Worm (Caenorhabditis elegans): ENCODE results near the gene cest-5.2.

cest-5.2 gene

DNA sequence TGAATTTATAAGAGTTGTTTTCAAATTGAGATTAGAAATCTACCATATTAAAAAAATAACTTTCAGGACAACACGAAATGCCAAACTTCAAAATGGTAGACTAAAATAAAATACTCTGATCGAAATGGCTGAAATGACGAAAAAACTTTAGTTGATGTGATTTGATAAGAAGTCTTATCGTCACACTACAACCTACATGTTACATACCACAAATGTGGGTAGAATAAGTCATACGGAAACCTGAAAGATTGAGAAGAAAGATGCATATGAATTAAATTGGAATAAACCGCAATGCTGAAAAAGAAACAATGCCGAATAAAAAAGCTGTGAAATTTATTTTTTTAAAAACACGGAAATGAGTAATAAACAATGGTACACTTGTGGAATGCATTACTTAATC is 20.7 kb downstream of the cest-5.2 start:
- TF ChIP-seq nhr-80 (tag; optimal IDR thresholded peaks at IDR 0.05) (peak; percentile 6), ccch-3 (GFP tag; optimal IDR thresholded peaks at IDR 0.05) (no peak)

ce11 chrIV:6606587-6606986 is 21.1 kb downstream of the cest-5.2 start:
- no peak for TF ChIP-seq die-1 (tag; optimal IDR thresholded peaks at IDR 0.05)
- no peak for TF ChIP-seq cebp-1 (GFP tag; IDR thresholded peaks at IDR 0.05)
- TF ChIP-seq cebp-1 (tag; optimal IDR thresholded peaks at IDR 0.05), result peak; percentile 5

ce11 chrIV:6605863-6606262 is 21.9 kb downstream of the cest-5.2 start, which contains the start of gene nstp-2:
TSS of gene nstp-2 (minus strand) at chrIV:6606188.
- TF ChIP-seq unc-62 (GFP tag; optimal IDR thresholded peaks at IDR 0.05) (no peak), ceh-79 (tag; optimal IDR thresholded peaks at IDR 0.05) (no peak), B0019.2 (GFP tag; conservative IDR thresholded peaks at IDR 0.05) (no peak), tlf-1 (GFP tag; optimal IDR thresholded peaks at IDR 0.05) (no peak), F37B4.10 (GFP tag; IDR thresholded peaks at IDR 0.05) (no peak), nfya-2 (GFP tag; IDR thresholded peaks at IDR 0.05) (no peak), tbx-9 (tag; optimal IDR thresholded peaks at IDR 0.05; ENCODE audit: borderline replicate concordance) (no peak), F10E7.11 (tag; optimal IDR thresholded peaks at IDR 0.05) (no peak), die-1 (tag; optimal IDR thresholded peaks at IDR 0.05) (no peak), Y79H2A.3 (GFP tag; conservative IDR thresholded peaks at IDR 0.05) (no peak)

DNA sequence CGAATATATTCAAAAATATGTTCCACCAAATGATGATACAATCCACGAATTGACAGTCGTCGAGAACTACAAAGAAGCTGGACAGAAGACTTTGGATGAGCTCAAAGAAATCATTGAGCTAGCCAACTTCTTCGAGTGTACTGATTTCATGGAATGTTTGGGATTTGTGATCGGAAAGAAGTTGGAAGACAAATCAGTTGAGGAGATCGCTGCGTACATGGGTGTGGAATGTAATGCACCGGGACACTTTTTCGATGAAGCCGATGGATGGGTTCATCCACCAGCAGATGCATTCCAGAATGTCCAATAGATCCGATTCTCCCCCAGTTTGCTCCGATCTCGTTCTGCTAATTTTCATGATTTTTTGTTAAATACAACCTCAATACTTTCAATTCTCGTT is 24.2 kb downstream of the cest-5.2 start:
- TF ChIP-seq chd-7 (tag; optimal IDR thresholded peaks at IDR 0.05) (peak; percentile 8), F55B11.4 (tag; optimal IDR thresholded peaks at IDR 0.05; ENCODE audit: borderline replicate concordance, insufficient read depth) (no peak), egl-18 (GFP tag; IDR thresholded peaks at IDR 0.05) (no peak), lag-1 (GFP tag; IDR thresholded peaks at IDR 0.05) (no peak), repo-1 (tag; optimal IDR thresholded peaks at IDR 0.05) (peak; percentile 53)

ce11 chrIV:6602376-6602775 is 25.3 kb downstream of the cest-5.2 start, which contains the start of gene F15B10.3:
TSS of gene F15B10.3 (plus strand) at chrIV:6602676.
- no peak for TF ChIP-seq F39B2.1 (GFP tag; IDR thresholded peaks at IDR 0.05)
- TF ChIP-seq F10E7.11 (tag; optimal IDR thresholded peaks at IDR 0.05), result no peak
- no peak for TF ChIP-seq bed-1 (GFP tag; IDR thresholded peaks at IDR 0.05)
- TF ChIP-seq akir-1 (GFP tag; optimal IDR thresholded peaks at IDR 0.05), result no peak
- TF ChIP-seq somi-1 (GFP tag; optimal IDR thresholded peaks at IDR 0.05), result no peak
- no peak for TF ChIP-seq attf-3 (GFP tag; conservative IDR thresholded peaks at IDR 0.05)
- no peak for TF ChIP-seq cebp-1 (GFP tag; IDR thresholded peaks at IDR 0.05)
- TF ChIP-seq cebp-1 (tag; optimal IDR thresholded peaks at IDR 0.05), result no peak
- TF ChIP-seq attf-5 (GFP tag; optimal IDR thresholded peaks at IDR 0.05), result no peak
- no peak for TF ChIP-seq egl-18 (GFP tag; IDR thresholded peaks at IDR 0.05)
- no peak for TF ChIP-seq T26A5.8 (tag; optimal IDR thresholded peaks at IDR 0.05)
- TF ChIP-seq madf-6 (GFP tag; IDR thresholded peaks at IDR 0.05), result no peak
- no peak for TF ChIP-seq ceh-100 (GFP tag; IDR thresholded peaks at IDR 0.05)
- TF ChIP-seq ceh-58 (GFP tag; IDR thresholded peaks at IDR 0.05), result no peak
- no peak for TF ChIP-seq mcd-1 (GFP tag; IDR thresholded peaks at IDR 0.05)
- TF ChIP-seq lag-1 (GFP tag; IDR thresholded peaks at IDR 0.05), result no peak

DNA sequence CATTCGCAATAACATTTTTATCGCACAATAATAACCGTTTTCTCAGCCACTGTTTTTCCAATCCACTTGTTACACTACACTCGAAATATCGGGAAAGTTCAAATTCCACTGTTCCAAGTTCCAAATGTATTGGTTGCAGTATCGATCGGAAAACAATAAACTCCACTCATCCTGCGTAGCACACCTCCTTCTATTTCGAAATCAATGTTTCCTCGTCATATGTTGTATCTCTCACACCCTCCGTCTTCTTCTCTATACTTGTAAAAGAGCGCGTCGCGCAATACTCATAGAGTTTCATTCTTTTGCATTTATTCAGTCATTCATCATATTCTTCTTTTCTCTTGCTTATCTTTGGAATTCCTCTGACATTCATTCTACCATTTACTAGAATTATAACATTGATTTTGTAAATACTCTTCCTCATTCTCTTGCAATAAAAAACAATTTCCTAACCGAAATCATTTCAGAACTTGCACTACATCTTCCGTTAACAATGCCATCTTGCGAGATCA is 26.5 kb downstream of the cest-5.2 start, which contains the start of gene sup-36:
sup-36 (plus strand) TSS at position 462 of the 512 bp plus-strand sequence.
- TF ChIP-seq nhr-80 (tag; optimal IDR thresholded peaks at IDR 0.05) (peak; percentile 31), cebp-1 (GFP tag; IDR thresholded peaks at IDR 0.05) (peak; percentile 84), cebp-1 (tag; optimal IDR thresholded peaks at IDR 0.05) (peak; percentile 90), attf-5 (GFP tag; optimal IDR thresholded peaks at IDR 0.05) (peak; percentile 46), let-526 (GFP tag; IDR thresholded peaks at IDR 0.05) (no peak)

Measured in whole organism, young adult.